Fruit fly (Drosophila melanogaster) whole organism, prepupa: ENCODE measurements around the gene CG10317.

ENCODE experiments used
- Blimp-1 ChIP-seq: fragments of 200-800 bp; sonication (Bioruptor generic); optimal IDR thresholded peaks from 3 replicates; lab custom pipeline; 2017; ENCODE audit warnings: missing biosample characterization, missing genetic modification characterization, mild to moderate bottlenecking, moderate library complexity, missing genetic modification reagents
- CG11294 ChIP-seq: fragments of 200-800 bp; sonication (Bioruptor generic); IDR thresholded peaks from 2 replicates; pipeline ENCODE4 v1.3.6; 2022; ENCODE audit warnings: missing biosample characterization, missing genetic modification characterization
- CG11762 ChIP-seq: fragments of 200-800 bp; sonication (Bioruptor generic); optimal IDR thresholded peaks from 3 replicates; lab custom pipeline; 2016; ENCODE audit warnings: missing biosample characterization, missing genetic modification characterization; ENCODE audit not compliant: insufficient read depth
- CG11902 ChIP-seq: fragments of 200-800 bp; sonication (Bioruptor generic); optimal IDR thresholded peaks from 3 replicates; lab custom pipeline; 2016; ENCODE audit warnings: missing biosample characterization, missing genetic modification characterization
- CG1621 ChIP-seq: fragments of 200-800 bp; sonication (Bioruptor generic); optimal IDR thresholded peaks from 3 replicates; lab custom pipeline; 2018; ENCODE audit warnings: missing biosample characterization, mild to moderate bottlenecking, missing genetic modification characterization
- CG16779 ChIP-seq: fragments of 200-800 bp; sonication (Bioruptor generic); optimal IDR thresholded peaks from 3 replicates; lab custom pipeline; 2017; ENCODE audit warnings: missing biosample characterization, mild to moderate bottlenecking, missing genetic modification characterization
- CG31627 ChIP-seq: fragments of 200-800 bp; sonication (Bioruptor generic); optimal IDR thresholded peaks from 3 replicates; lab custom pipeline; 2016; ENCODE audit warnings: missing biosample characterization, missing genetic modification characterization
- CG32006 ChIP-seq: fragments of 200-800 bp; sonication (Bioruptor generic); optimal IDR thresholded peaks from 3 replicates; lab custom pipeline; 2017; ENCODE audit warnings: missing biosample characterization, mild to moderate bottlenecking, missing genetic modification characterization
- CG34406 ChIP-seq: fragments of 200-800 bp; sonication (Bioruptor generic); optimal IDR thresholded peaks from 3 replicates; lab custom pipeline; 2016; ENCODE audit warnings: missing biosample characterization, missing genetic modification characterization
- CG3919 ChIP-seq: fragments of 200-800 bp; sonication (Bioruptor generic); optimal IDR thresholded peaks from 3 replicates; lab custom pipeline; 2016; ENCODE audit warnings: missing biosample characterization, missing genetic modification characterization
- CG4318 ChIP-seq: fragments of 200-800 bp; sonication (Bioruptor generic); optimal IDR thresholded peaks from 3 replicates; lab custom pipeline; 2017; ENCODE audit warnings: missing biosample characterization, mild to moderate bottlenecking, missing genetic modification characterization
- CG6163 ChIP-seq: fragments of 200-800 bp; sonication (Bioruptor generic); IDR thresholded peaks from 3 replicates; pipeline ENCODE4 v1.3.6; 2022; ENCODE audit warnings: missing biosample characterization, missing genetic modification characterization
- CG6276 ChIP-seq: fragments of 200-800 bp; sonication (Bioruptor generic); optimal IDR thresholded peaks from 2 replicates; lab custom pipeline; 2017; ENCODE audit warnings: missing biosample characterization, mild to moderate bottlenecking, missing genetic modification characterization
- CG6808 ChIP-seq: fragments of 200-800 bp; sonication (Bioruptor generic); optimal IDR thresholded peaks from 3 replicates; lab custom pipeline; 2017; ENCODE audit warnings: missing biosample characterization, missing genetic modification characterization, mild to moderate bottlenecking, moderate library complexity, missing genetic modification reagents
- CG6854 ChIP-seq: fragments of 200-800 bp; sonication (Bioruptor generic); optimal IDR thresholded peaks from 2 replicates; lab custom pipeline; 2017; ENCODE audit warnings: missing biosample characterization, mild to moderate bottlenecking, missing genetic modification characterization
- CG7368 ChIP-seq: fragments of 200-800 bp; sonication (Bioruptor generic); optimal IDR thresholded peaks from 3 replicates; lab custom pipeline; 2016; ENCODE audit warnings: missing biosample characterization, missing genetic modification characterization
- CG8319 ChIP-seq: fragments of 200-800 bp; sonication (Bioruptor generic); optimal IDR thresholded peaks from 3 replicates; lab custom pipeline; 2016; ENCODE audit warnings: missing biosample characterization, missing genetic modification characterization
- CG8632 ChIP-seq: fragments of 200-800 bp; sonication (Bioruptor generic); optimal IDR thresholded peaks from 3 replicates; lab custom pipeline; 2016; ENCODE audit warnings: missing biosample characterization, missing genetic modification characterization
- CG9139 ChIP-seq: fragments of 200-800 bp; sonication (Bioruptor generic); optimal IDR thresholded peaks from 3 replicates; lab custom pipeline; 2017; ENCODE audit warnings: missing biosample characterization, mild to moderate bottlenecking, missing genetic modification characterization
- Eip75B ChIP-seq: fragments of 200-800 bp; sonication (Bioruptor generic); optimal IDR thresholded peaks from 3 replicates; lab custom pipeline; 2016; ENCODE audit warnings: missing biosample characterization, missing genetic modification characterization
- Eip78C ChIP-seq: fragments of 200-800 bp; sonication (Bioruptor generic); peaks from one replicate; lab custom pipeline; 2016; ENCODE audit warnings: missing biosample characterization, missing genetic modification characterization
- Eip93F ChIP-seq: fragments of 200-800 bp; sonication (Bioruptor generic); optimal IDR thresholded peaks from 2 replicates; lab custom pipeline; 2016; ENCODE audit warnings: missing biosample characterization, mild to moderate bottlenecking, missing genetic modification characterization
- Ets21C ChIP-seq: fragments of 200-800 bp; sonication (Bioruptor generic); optimal IDR thresholded peaks from 3 replicates; lab custom pipeline; 2016; ENCODE audit warnings: missing biosample characterization, missing genetic modification characterization
- Gug ChIP-seq: fragments of 200-800 bp; sonication (Bioruptor generic); IDR thresholded peaks from 2 replicates; pipeline ENCODE4 v1.3.6; 2022; ENCODE audit warnings: missing biosample characterization, missing genetic modification characterization
- Hr38 ChIP-seq: sonication (Bioruptor generic); optimal IDR thresholded peaks from 2 replicates; lab custom pipeline; 2016; ENCODE audit warnings: missing biosample characterization, missing genetic modification characterization
- Hr4 ChIP-seq: fragments of 200-800 bp; sonication (Bioruptor generic); optimal IDR thresholded peaks from 3 replicates; lab custom pipeline; 2016; ENCODE audit warnings: missing biosample characterization, missing genetic modification characterization
- Lpt ChIP-seq: fragments of 200-800 bp; sonication (Bioruptor generic); optimal IDR thresholded peaks from 3 replicates; lab custom pipeline; 2016; ENCODE audit warnings: missing biosample characterization, missing genetic modification characterization
- Met ChIP-seq: fragments of 200-800 bp; sonication (Bioruptor generic); optimal IDR thresholded peaks from 3 replicates; lab custom pipeline; 2016; ENCODE audit warnings: missing biosample characterization, missing genetic modification characterization
- OdsH ChIP-seq: fragments of 200-800 bp; sonication (Bioruptor generic); optimal IDR thresholded peaks from 3 replicates; lab custom pipeline; 2016; ENCODE audit warnings: missing biosample characterization, missing genetic modification characterization
- Smox ChIP-seq: fragments of 200-800 bp; sonication (Bioruptor generic); optimal IDR thresholded peaks from 3 replicates; lab custom pipeline; 2016; ENCODE audit warnings: missing biosample characterization, missing genetic modification characterization
- Sox102F ChIP-seq: fragments of 200-800 bp; sonication (Bioruptor generic); optimal IDR thresholded peaks from 2 replicates; lab custom pipeline; 2016; ENCODE audit warnings: missing biosample characterization, mild to moderate bottlenecking, missing genetic modification characterization
- Sox14 ChIP-seq: fragments of 200-800 bp; sonication (Bioruptor generic); optimal IDR thresholded peaks from 3 replicates; lab custom pipeline; 2016; ENCODE audit warnings: missing biosample characterization, missing genetic modification characterization
- Sox15 ChIP-seq: fragments of 200-800 bp; sonication (Bioruptor generic); optimal IDR thresholded peaks from 3 replicates; lab custom pipeline; 2016; ENCODE audit warnings: missing biosample characterization, missing genetic modification characterization
- acj6 ChIP-seq: fragments of 200-800 bp; sonication (Bioruptor generic); optimal IDR thresholded peaks from 3 replicates; lab custom pipeline; 2016; ENCODE audit warnings: missing biosample characterization, missing genetic modification characterization
- cyc ChIP-seq: fragments of 200-800 bp; sonication (Bioruptor generic); optimal IDR thresholded peaks from 3 replicates; lab custom pipeline; 2016; ENCODE audit warnings: missing biosample characterization, missing genetic modification characterization
- dac ChIP-seq: fragments of 200-800 bp; sonication (Bioruptor generic); optimal IDR thresholded peaks from 2 replicates; lab custom pipeline; 2017; ENCODE audit warnings: missing biosample characterization, mild to moderate bottlenecking, missing genetic modification characterization
- dsx ChIP-seq: fragments of 200-800 bp; optimal IDR thresholded peaks from 3 replicates; lab custom pipeline; 2019; ENCODE audit warnings: missing biosample characterization, mild to moderate bottlenecking, missing genetic modification characterization, moderate library complexity; ENCODE audit not compliant: poor library complexity, severe bottlenecking
- eg ChIP-seq: fragments of 200-800 bp; sonication (Bioruptor generic); IDR thresholded peaks from 3 replicates; pipeline ENCODE4 v1.3.6; 2022; ENCODE audit warnings: missing biosample characterization, missing genetic modification characterization
- esn ChIP-seq: fragments of 200-800 bp; sonication (Bioruptor generic); optimal IDR thresholded peaks from 2 replicates; lab custom pipeline; 2016; ENCODE audit warnings: missing biosample characterization, mild to moderate bottlenecking, missing genetic modification characterization, moderate library complexity
- fkh ChIP-seq: fragments of 200-800 bp; sonication (Bioruptor generic); optimal IDR thresholded peaks from 3 replicates; lab custom pipeline; 2017; ENCODE audit warnings: missing biosample characterization, mild to moderate bottlenecking, missing genetic modification characterization, moderate library complexity
- lz ChIP-seq: fragments of 200-800 bp; sonication (Bioruptor generic); optimal IDR thresholded peaks from 3 replicates; lab custom pipeline; 2016; ENCODE audit warnings: missing biosample characterization, missing genetic modification characterization
- net ChIP-seq: fragments of 200-800 bp; sonication (Bioruptor generic); optimal IDR thresholded peaks from 3 replicates; lab custom pipeline; 2016; ENCODE audit warnings: missing biosample characterization, missing genetic modification characterization
- pdm3 ChIP-seq: fragments of 200-800 bp; sonication (Bioruptor generic); optimal IDR thresholded peaks from 3 replicates; lab custom pipeline; 2016; ENCODE audit warnings: missing biosample characterization, missing genetic modification characterization
- ss ChIP-seq, 2 experiments: fragments of 200-800 bp; sonication (Bioruptor generic); optimal IDR thresholded peaks; 2 replicates in 1 of 2; 3 replicates in 1 of 2; lab custom pipeline; 2017 to 2018; ENCODE audit warnings: mild to moderate bottlenecking in 2 of 2, missing biosample characterization in 2 of 2, missing genetic modification characterization in 2 of 2, moderate library complexity in 1 of 2
- svp ChIP-seq: fragments of 200-800 bp; sonication (Bioruptor generic); peaks from one replicate; lab custom pipeline; 2016; ENCODE audit warnings: missing biosample characterization, missing genetic modification characterization
- topi ChIP-seq: fragments of 200-800 bp; sonication (Bioruptor generic); optimal IDR thresholded peaks from 3 replicates; lab custom pipeline; 2016; ENCODE audit warnings: missing biosample characterization, missing genetic modification characterization
- vri ChIP-seq: fragments of 200-800 bp; sonication (Bioruptor generic); optimal IDR thresholded peaks from 3 replicates; lab custom pipeline; 2016; ENCODE audit warnings: missing biosample characterization, mild to moderate bottlenecking, missing genetic modification characterization

The CG10317 gene

dm6 chr3R:16338342-16338741 is 32.0 kb downstream of the CG10317 start (continued):
- no peak for TF ChIP-seq CG9139 (GFP tag; lab: Kevin White, UChicago)
- TF ChIP-seq Blimp-1 = no peak
- no peak for TF ChIP-seq dac (GFP tag; lab: Kevin White, UChicago)
- TF ChIP-seq, all 60 proteins: peak for 9

dm6 chr3R:16337863-16338262 is 32.5 kb downstream of the CG10317 start:
- TF ChIP-seq CG6276 (GFP tag; lab: Kevin White, UChicago) (no peak), Hr4 (no peak), ss (GFP tag; optimal IDR thresholded peaks at IDR 0.05; lab: Kevin White, UChicago) (no peak), Eip78C (GFP tag; lab: Kevin White, UChicago) (peak; percentile 48), CG6808 (no peak), net (GFP tag; lab: Kevin White, UChicago) (no peak), Sox15 (GFP tag; lab: Kevin White, UChicago) (no peak), CG6854 (GFP tag; lab: Kevin White, UChicago) (no peak)

dm6 chr3R:16337053-16337385 is 33.3 kb downstream of the CG10317 start:
- no peak for TF ChIP-seq Eip93F (GFP tag; lab: Kevin White, UChicago)
- peak; percentile 60 for TF ChIP-seq CG32006 (GFP tag; lab: Kevin White, UChicago)
- TF ChIP-seq Gug (GFP tag; lab: Robert Waterston, UW) = peak; percentile 40
- TF ChIP-seq CG8319 (GFP tag; lab: Kevin White, UChicago) = no peak
- peak; percentile 75 for TF ChIP-seq CG6163 (GFP tag; lab: Robert Waterston, UW)
- peak; percentile 40 for TF ChIP-seq net (GFP tag; lab: Kevin White, UChicago)
- TF ChIP-seq CG31627 = peak; percentile 14
- peak; percentile 36 for TF ChIP-seq CG34406
- no peak for TF ChIP-seq Sox15 (GFP tag; lab: Kevin White, UChicago)
- TF ChIP-seq Sox14 (GFP tag; lab: Kevin White, UChicago) = peak; percentile 67
- TF ChIP-seq CG4318 (GFP tag; lab: Kevin White, UChicago) = no peak
- TF ChIP-seq OdsH (GFP tag; lab: Kevin White, UChicago) = peak; percentile 66
- peak; percentile 74 for TF ChIP-seq CG3919
- TF ChIP-seq svp (GFP tag; lab: Kevin White, UChicago) = peak; percentile 76
- no peak; the same call in 1 of the 2 replicates for TF ChIP-seq CG11294 (GFP tag; lab: Robert Waterston, UW)
- no peak for TF ChIP-seq CG7368 (GFP tag; lab: Kevin White, UChicago)
- TF ChIP-seq Hr4 = peak; percentile 58
- TF ChIP-seq CG8632 (GFP tag; lab: Kevin White, UChicago) = peak; percentile 4
- peak; percentile 24 for TF ChIP-seq CG6808
- TF ChIP-seq Met (GFP tag; lab: Kevin White, UChicago) = peak; percentile 40
- TF ChIP-seq ss (GFP tag; optimal IDR thresholded peaks at IDR 0.05; lab: Kevin White, UChicago) = peak; percentile 18 to 49
- TF ChIP-seq pdm3 (GFP tag; lab: Kevin White, UChicago) = peak; percentile 66
- TF ChIP-seq dsx (GFP tag; lab: Kevin White, UChicago) = peak; percentile 75
- peak; percentile 30 for TF ChIP-seq lz
- no peak for TF ChIP-seq CG9139 (GFP tag; lab: Kevin White, UChicago)
- TF ChIP-seq topi (GFP tag; lab: Kevin White, UChicago) = peak; percentile 39
- TF ChIP-seq esn (GFP tag; lab: Kevin White, UChicago) = peak; percentile 33
- peak; percentile 55 for TF ChIP-seq Eip75B (GFP tag; lab: Kevin White, UChicago)
- TF ChIP-seq CG6854 (GFP tag; lab: Kevin White, UChicago) = no peak
- TF ChIP-seq Ets21C (GFP tag; lab: Kevin White, UChicago) = no peak
- TF ChIP-seq Eip78C (GFP tag; lab: Kevin White, UChicago) = peak; percentile 84
- 0 out of 3 replicates have a peak, but pooled peaks have one; percentile 49 for TF ChIP-seq eg (GFP tag; lab: Robert Waterston, UW)
- no peak for TF ChIP-seq vri (GFP tag; lab: Kevin White, UChicago)
- peak; percentile 12 for TF ChIP-seq cyc (GFP tag; lab: Kevin White, UChicago)
- peak; percentile 60 for TF ChIP-seq acj6 (GFP tag; lab: Kevin White, UChicago)
- peak; percentile 41 for TF ChIP-seq CG1621
- TF ChIP-seq CG16779 (tag; lab: Kevin White, UChicago) = peak; percentile 34
- no peak for TF ChIP-seq Blimp-1
- no peak for TF ChIP-seq CG11762 (GFP tag; lab: Kevin White, UChicago)
- peak; percentile 10 for TF ChIP-seq Smox
- peak; percentile 45 for TF ChIP-seq Sox102F (GFP tag; lab: Kevin White, UChicago)
- TF ChIP-seq CG11902 (GFP tag; lab: Kevin White, UChicago) = peak; percentile 17
- peak; percentile 2 for TF ChIP-seq Lpt (GFP tag; lab: Kevin White, UChicago)
- no peak for TF ChIP-seq fkh
- no peak for TF ChIP-seq Hr38
- no peak for TF ChIP-seq CG6276 (GFP tag; lab: Kevin White, UChicago)
